Fruit fly (Drosophila melanogaster): ENCODE results near the gene Mayo.
A peak's percentile ranks its signal among the peaks of the same experiment; 100 is the strongest.

The Mayo gene

dm6 chr3R:31059807-31060707 is 48.9 kb downstream of the Mayo start (continued):
- no peak for TF ChIP-seq schlank (tag; optimal IDR thresholded peaks at IDR 0.05)
- peak; percentile 21 for TF ChIP-seq fd96Cb (tag; optimal IDR thresholded peaks at IDR 0.05)
- TF ChIP-seq chm (GFP tag; IDR thresholded peaks at IDR 0.05), result no peak
- TF ChIP-seq slp2 (GFP tag; optimal IDR thresholded peaks at IDR 0.05), result peak; percentile 35
- peak; percentile 27; the same call in 2 of the 3 replicates for TF ChIP-seq tgo (GFP tag; IDR thresholded peaks at IDR 0.05)
- TF ChIP-seq zfh1 (GFP tag; IDR thresholded peaks at IDR 0.05), result peak; percentile 49; the same call in 1 of the 3 replicates
- no peak for TF ChIP-seq CG10959 (GFP tag; IDR thresholded peaks at IDR 0.05)
- no peak for TF ChIP-seq gt (GFP tag; IDR thresholded peaks at IDR 0.05)
- TF ChIP-seq Dp (GFP tag; optimal IDR thresholded peaks at IDR 0.05), result no peak
- TF ChIP-seq CG13123 (GFP tag; optimal IDR thresholded peaks at IDR 0.05), result no peak
- no peak for TF ChIP-seq CG3407 (GFP tag; optimal IDR thresholded peaks at IDR 0.05)
- TF ChIP-seq CG13287 (GFP tag; IDR thresholded peaks at IDR 0.05; ENCODE audit: partially characterized antibody), result no peak
- no peak for TF ChIP-seq CG7745 (tag; optimal IDR thresholded peaks at IDR 0.05)
- TF ChIP-seq lbe (GFP tag; optimal IDR thresholded peaks at IDR 0.05), result no peak
- TF ChIP-seq z (GFP tag; IDR thresholded peaks at IDR 0.05), result no peak
- TF ChIP-seq Hr39 (optimal IDR thresholded peaks at IDR 0.05), result no peak
- peak; percentile 54 for TF ChIP-seq CG9932 (GFP tag; IDR thresholded peaks at IDR 0.05)
- peak; percentile 77 for TF ChIP-seq CG4360 (GFP tag; IDR thresholded peaks at IDR 0.05)
- no peak for TF ChIP-seq CG13894 (tag; optimal IDR thresholded peaks at IDR 0.05)
- no peak for TF ChIP-seq CG9876 (GFP tag; optimal IDR thresholded peaks at IDR 0.05)
- TF ChIP-seq CG30020 (tag; optimal IDR thresholded peaks at IDR 0.05), result no peak
- TF ChIP-seq pzg (GFP tag; optimal IDR thresholded peaks at IDR 0.05), result no peak
- no peak for TF ChIP-seq CG10431 (GFP tag; optimal IDR thresholded peaks at IDR 0.05)
- peak; percentile 39; the same call in 1 of the 2 replicates for TF ChIP-seq E2f1 (GFP tag; IDR thresholded peaks at IDR 0.05)
- TF ChIP-seq Sox100B (GFP tag; optimal IDR thresholded peaks at IDR 0.05), result peak; percentile 57
- 0 out of 3 replicates have a peak, but pooled peaks have one; percentile 38 for TF ChIP-seq HLH4C (GFP tag; IDR thresholded peaks at IDR 0.05; ENCODE audit: partially characterized antibody)
- no peak for TF ChIP-seq CG8290 (GFP tag; optimal IDR thresholded peaks at IDR 0.05)
- TF ChIP-seq CG8290 (tag; optimal IDR thresholded peaks at IDR 0.05), result no peak
- peak; percentile 74 for TF ChIP-seq Drgx (GFP tag; IDR thresholded peaks at IDR 0.05)
- TF ChIP-seq Hmr (GFP tag; optimal IDR thresholded peaks at IDR 0.05), result peak; percentile 2
- peak; percentile 90 for TF ChIP-seq Elba2 (GFP tag; optimal IDR thresholded peaks at IDR 0.05)
- no peak for TF ChIP-seq hbn (GFP tag; IDR thresholded peaks at IDR 0.05; ENCODE audit: partially characterized antibody)
- no peak for TF ChIP-seq Gsc (GFP tag; IDR thresholded peaks at IDR 0.05)
- TF ChIP-seq pnt (GFP tag; optimal IDR thresholded peaks at IDR 0.05), result no peak
- TF ChIP-seq MESR4 (GFP tag; optimal IDR thresholded peaks at IDR 0.05), result no peak
- no peak for TF ChIP-seq bigmax (GFP tag; optimal IDR thresholded peaks at IDR 0.05)
- no peak for TF ChIP-seq CG33557 (GFP tag; optimal IDR thresholded peaks at IDR 0.05)
- TF ChIP-seq CG15073 (GFP tag; optimal IDR thresholded peaks at IDR 0.05), result no peak
- peak in 1 of 2 experiments; percentile 9 for TF ChIP-seq chif (GFP tag; optimal IDR thresholded peaks at IDR 0.05)
- TF ChIP-seq CG8765 (GFP tag; IDR thresholded peaks at IDR 0.05), result no peak
- no peak for TF ChIP-seq kni (GFP tag; optimal IDR thresholded peaks at IDR 0.05)
- peak; percentile 25 for TF ChIP-seq lilli (GFP tag; optimal IDR thresholded peaks at IDR 0.05)
- no peak for TF ChIP-seq toy (GFP tag; IDR thresholded peaks at IDR 0.05)
- 0 out of 2 replicates have a peak, but pooled peaks have one; percentile 43 for TF ChIP-seq Atf6 (GFP tag; IDR thresholded peaks at IDR 0.05)
- peak; percentile 50; the same call in 1 of the 2 replicates for TF ChIP-seq HLH3B (GFP tag; IDR thresholded peaks at IDR 0.05)
- TF ChIP-seq Fer3 (tag; optimal IDR thresholded peaks at IDR 0.05), result no peak
- no peak for TF ChIP-seq Opbp (GFP tag; IDR thresholded peaks at IDR 0.05; ENCODE audit: partially characterized antibody)
- no peak for TF ChIP-seq CG11560 (tag; IDR thresholded peaks at IDR 0.05)
- TF ChIP-seq CG16815 (GFP tag; optimal IDR thresholded peaks at IDR 0.05), result no peak
- no peak for TF ChIP-seq Tbp (GFP tag; optimal IDR thresholded peaks at IDR 0.05)

Data from whole organism, embryonic.